Fruit fly (Drosophila melanogaster) whole organism, adult: ENCODE results near the gene Pburs.

Source experiments
- CG11617 ChIP-seq: fragments of 200-800 bp; sonication (Bioruptor generic); optimal IDR thresholded peaks from 2 replicates; lab custom pipeline; 2017; ENCODE audit warnings: mild to moderate bottlenecking, missing biosample characterization, missing genetic modification reagents, missing genetic modification characterization
- CG12768 ChIP-seq: fragments of 200-800 bp; sonication (Bioruptor generic); optimal IDR thresholded peaks from 2 replicates; lab custom pipeline; 2017; ENCODE audit warnings: missing biosample characterization, missing genetic modification characterization, mild to moderate bottlenecking, moderate library complexity, missing genetic modification reagents
- CG14711 ChIP-seq: fragments of 200-800 bp; sonication (Bioruptor generic); optimal IDR thresholded peaks from 2 replicates; lab custom pipeline; 2018; ENCODE audit warnings: missing biosample characterization, mild to moderate bottlenecking, missing genetic modification characterization, moderate library complexity
- CG1620 ChIP-seq: fragments of 200-800 bp; sonication (Bioruptor generic); optimal IDR thresholded peaks from 2 replicates; lab custom pipeline; 2016; ENCODE audit warnings: missing biosample characterization, missing genetic modification characterization
- CG33017 ChIP-seq: fragments of 200-800 bp; sonication (Bioruptor generic); optimal IDR thresholded peaks from 2 replicates; lab custom pipeline; 2018; ENCODE audit warnings: missing biosample characterization, mild to moderate bottlenecking, missing genetic modification characterization, moderate library complexity
- CG5204 ChIP-seq: fragments of 200-800 bp; sonication (Bioruptor generic); optimal IDR thresholded peaks from 2 replicates; lab custom pipeline; 2016; ENCODE audit warnings: missing biosample characterization, missing genetic modification characterization
- CG7045 ChIP-seq: fragments of 200-800 bp; sonication (Bioruptor generic); optimal IDR thresholded peaks from 2 replicates; lab custom pipeline; 2017; ENCODE audit warnings: missing biosample characterization, mild to moderate bottlenecking, missing genetic modification characterization
- CG7101 ChIP-seq: fragments of 200-800 bp; sonication (Bioruptor generic); optimal IDR thresholded peaks from 2 replicates; lab custom pipeline; 2018; ENCODE audit warnings: missing biosample characterization, mild to moderate bottlenecking, missing genetic modification characterization, moderate library complexity
- Clk ChIP-seq: fragments of 200-800 bp; sonication (Bioruptor generic); optimal IDR thresholded peaks from 2 replicates; lab custom pipeline; 2017; ENCODE audit warnings: missing biosample characterization, missing genetic modification characterization
- Crg-1 ChIP-seq: fragments of 200-800 bp; sonication (Bioruptor generic); optimal IDR thresholded peaks from 2 replicates; lab custom pipeline; 2016; ENCODE audit warnings: missing biosample characterization, missing genetic modification characterization
- Hr96 ChIP-seq: fragments of 200-800 bp; sonication (Bioruptor generic); optimal IDR thresholded peaks from 2 replicates; lab custom pipeline; 2016; ENCODE audit warnings: missing biosample characterization, missing genetic modification characterization
- Mnt ChIP-seq: fragments of 200-800 bp; sonication (Bioruptor generic); optimal IDR thresholded peaks from 2 replicates; lab custom pipeline; 2016; ENCODE audit warnings: missing biosample characterization, mild to moderate bottlenecking, missing genetic modification characterization
- bab1 ChIP-seq: fragments of 200-800 bp; sonication (Bioruptor generic); optimal IDR thresholded peaks from 3 replicates; lab custom pipeline; 2019; ENCODE audit warnings: missing biosample characterization, mild to moderate bottlenecking, missing genetic modification characterization, moderate library complexity
- cic ChIP-seq: fragments of 200-800 bp; sonication (Bioruptor generic); optimal IDR thresholded peaks from 2 replicates; lab custom pipeline; 2017; ENCODE audit warnings: missing biosample characterization, mild to moderate bottlenecking, missing genetic modification characterization, moderate library complexity
- cnc ChIP-seq, 2 experiments: fragments of >200 bp; optimal IDR thresholded peaks; 2 replicates each; lab custom pipeline; 2017
- kay ChIP-seq: fragments of 200-800 bp; sonication (Bioruptor generic); peaks from one replicate; lab custom pipeline; 2016; ENCODE audit warnings: missing biosample characterization, missing genetic modification characterization, borderline replicate concordance
- ovo ChIP-seq: fragments of 200-800 bp; sonication (Bioruptor generic); optimal IDR thresholded peaks from 2 replicates; lab custom pipeline; 2016; ENCODE audit warnings: missing biosample characterization, missing genetic modification characterization
- pad ChIP-seq: fragments of 200-800 bp; sonication (Bioruptor generic); optimal IDR thresholded peaks from 3 replicates; lab custom pipeline; 2017; ENCODE audit warnings: missing biosample characterization, missing genetic modification characterization, mild to moderate bottlenecking, moderate library complexity, missing genetic modification reagents
- tj ChIP-seq: fragments of 200-800 bp; sonication (Bioruptor generic); optimal IDR thresholded peaks from 3 replicates; lab custom pipeline; 2017; ENCODE audit warnings: missing biosample characterization, mild to moderate bottlenecking, missing genetic modification characterization, moderate library complexity
- toe ChIP-seq: fragments of 200-800 bp; sonication (Bioruptor generic); optimal IDR thresholded peaks from 2 replicates; lab custom pipeline; 2016; ENCODE audit warnings: missing biosample characterization, missing genetic modification characterization

Gene Pburs

DNA sequence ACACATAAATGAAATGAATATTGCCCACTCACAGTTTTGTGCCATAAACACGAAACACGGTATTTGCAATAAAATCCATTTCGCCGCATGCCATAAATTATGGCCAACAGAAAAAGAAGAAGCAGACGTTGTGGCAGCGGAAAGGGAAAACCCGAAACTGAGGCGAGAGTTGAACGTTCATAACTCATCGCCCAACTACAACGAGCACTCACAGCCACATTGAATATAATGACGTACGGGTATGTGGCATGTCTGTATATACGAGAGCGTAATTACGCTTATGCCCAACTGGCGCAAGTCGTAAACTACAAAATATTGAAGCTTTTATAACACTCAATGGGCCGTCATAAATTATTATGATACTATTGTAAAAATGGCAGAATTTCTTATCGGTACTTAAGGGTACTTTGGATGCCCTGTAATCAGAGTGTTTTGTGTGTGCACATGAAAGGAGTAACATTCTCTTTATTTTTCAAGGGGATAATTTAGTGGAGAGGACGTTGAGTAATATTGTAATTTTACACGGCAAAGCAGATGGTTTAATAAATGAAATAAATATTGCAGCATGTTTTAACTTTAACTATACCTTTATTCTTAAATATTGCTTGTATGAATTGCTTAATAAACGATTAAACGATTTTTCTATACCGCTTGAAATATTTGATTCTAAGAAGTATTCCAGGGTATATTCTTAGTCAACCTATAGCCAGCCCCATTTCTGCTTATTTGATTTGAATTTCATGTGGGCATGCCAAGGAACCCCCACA is 22.6 kb downstream of the Pburs start:
- peak; percentile 48 for TF ChIP-seq CG33017 (tag; lab: Kevin White, UChicago)
- no peak for TF ChIP-seq Mnt (GFP tag; lab: Kevin White, UChicago)
- TF ChIP-seq CG14711 (tag; lab: Kevin White, UChicago) = peak; percentile 36
- no peak for TF ChIP-seq cnc (optimal IDR thresholded peaks at IDR 0.05; lab: Kevin White, UChicago)
- TF ChIP-seq ovo (GFP tag; lab: Kevin White, UChicago) = no peak
- peak; percentile 35 for TF ChIP-seq CG7045 (GFP tag; lab: Kevin White, UChicago)
- TF ChIP-seq CG11617 (GFP tag; lab: Kevin White, UChicago) = peak; percentile 61
- TF ChIP-seq pad (GFP tag; lab: Kevin White, UChicago) = peak; percentile 43
- TF ChIP-seq Crg-1 (GFP tag; lab: Kevin White, UChicago) = no peak
- TF ChIP-seq Clk (GFP tag; lab: Kevin White, UChicago) = peak; percentile 24
- peak; percentile 58 for TF ChIP-seq cic (GFP tag; lab: Kevin White, UChicago)
- peak; percentile 35 for TF ChIP-seq CG5204
- peak; percentile 41 for TF ChIP-seq Hr96 (GFP tag; lab: Kevin White, UChicago)
- peak; percentile 7 for TF ChIP-seq toe (GFP tag; lab: Kevin White, UChicago)
- peak; percentile 11 for TF ChIP-seq bab1 (GFP tag; lab: Kevin White, UChicago)
- peak; percentile 59 for TF ChIP-seq CG7101
- no peak for TF ChIP-seq CG12768 (GFP tag; lab: Kevin White, UChicago)
- TF ChIP-seq CG1620 (GFP tag; lab: Kevin White, UChicago) = no peak
- peak; percentile 60 for TF ChIP-seq tj
- no peak for TF ChIP-seq kay

DNA sequence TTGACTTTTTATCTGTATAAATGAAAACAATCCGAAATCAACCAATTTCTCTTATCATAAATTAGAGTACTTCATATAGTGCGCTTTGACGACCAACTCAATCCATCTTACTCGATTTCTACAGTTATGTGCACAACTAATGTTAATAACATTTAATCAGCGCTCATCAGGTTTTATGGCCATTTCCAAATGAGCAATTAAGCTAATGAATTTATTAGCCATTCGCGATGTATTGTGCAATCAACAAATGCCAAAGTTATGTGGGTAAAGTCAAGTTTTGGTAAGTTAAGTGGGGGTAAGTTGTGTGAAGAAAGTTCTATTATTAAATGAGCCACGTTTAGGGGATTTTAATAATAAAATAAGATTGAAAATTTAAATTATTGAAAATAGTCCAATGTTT is 23.6 kb downstream of the Pburs start:
- TF ChIP-seq kay (peak; percentile 62), pad (GFP tag; lab: Kevin White, UChicago) (no peak)

DNA sequence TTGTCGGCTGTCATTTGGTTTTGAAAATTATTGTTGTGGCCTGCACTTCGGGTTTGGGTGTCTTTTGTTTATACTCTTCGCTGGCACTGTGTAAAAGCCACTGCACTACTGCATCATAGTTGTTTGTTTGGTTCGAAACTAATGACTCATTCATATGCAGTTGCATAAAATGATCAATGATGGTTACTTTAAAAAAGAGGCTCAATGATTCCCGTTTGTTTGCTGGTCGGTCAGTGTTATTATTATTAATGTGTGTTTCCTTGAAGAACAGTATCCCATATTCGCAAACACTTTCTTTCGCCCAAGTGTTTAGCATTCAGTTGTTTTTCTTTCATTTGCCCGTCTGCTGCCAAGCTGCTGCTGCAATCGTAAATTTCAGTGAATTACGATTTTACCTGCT is 28.7 kb downstream of the Pburs start:
- TF ChIP-seq CG33017 (tag; lab: Kevin White, UChicago) (no peak), CG11617 (GFP tag; lab: Kevin White, UChicago) (no peak), CG5204 (no peak), bab1 (GFP tag; lab: Kevin White, UChicago) (no peak), Hr96 (GFP tag; lab: Kevin White, UChicago) (no peak), CG7045 (GFP tag; lab: Kevin White, UChicago) (no peak), tj (no peak), CG1620 (GFP tag; lab: Kevin White, UChicago) (no peak)

DNA sequence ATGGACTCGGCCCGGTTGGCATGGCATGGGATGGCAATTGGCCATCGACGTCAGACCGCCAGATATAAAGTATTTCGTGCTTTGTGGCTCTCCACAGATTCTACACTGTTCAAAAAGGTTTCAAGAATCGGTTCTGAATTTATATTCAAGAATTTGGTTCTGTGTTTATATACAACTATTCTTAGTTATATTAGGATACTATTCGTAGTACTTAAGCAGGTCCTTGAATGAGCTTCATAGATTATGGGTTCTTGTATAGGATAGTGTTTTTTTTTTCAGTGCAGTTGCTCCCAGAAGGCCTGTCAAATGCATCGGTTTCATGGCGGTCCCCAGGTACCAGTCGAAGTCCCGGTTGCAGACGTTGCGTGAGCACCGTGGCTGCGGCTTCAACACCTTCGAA is 30.6 kb downstream of the Pburs start:
- TF ChIP-seq CG14711 (tag; lab: Kevin White, UChicago) = no peak
- no peak for TF ChIP-seq CG1620 (GFP tag; lab: Kevin White, UChicago)
- TF ChIP-seq cic (GFP tag; lab: Kevin White, UChicago) = no peak
- TF ChIP-seq CG7045 (GFP tag; lab: Kevin White, UChicago) = no peak
- TF ChIP-seq CG5204 = no peak
- no peak for TF ChIP-seq kay
- TF ChIP-seq CG12768 (GFP tag; lab: Kevin White, UChicago) = no peak
- TF ChIP-seq CG11617 (GFP tag; lab: Kevin White, UChicago) = no peak
- no peak for TF ChIP-seq cnc (optimal IDR thresholded peaks at IDR 0.05; lab: Kevin White, UChicago)
- TF ChIP-seq bab1 (GFP tag; lab: Kevin White, UChicago) = no peak
- no peak for TF ChIP-seq CG33017 (tag; lab: Kevin White, UChicago)
- TF ChIP-seq Mnt (GFP tag; lab: Kevin White, UChicago) = no peak
- no peak for TF ChIP-seq Hr96 (GFP tag; lab: Kevin White, UChicago)
- no peak for TF ChIP-seq pad (GFP tag; lab: Kevin White, UChicago)
- TF ChIP-seq tj = no peak
- no peak for TF ChIP-seq ovo (GFP tag; lab: Kevin White, UChicago)
- TF ChIP-seq CG7101 = no peak

DNA sequence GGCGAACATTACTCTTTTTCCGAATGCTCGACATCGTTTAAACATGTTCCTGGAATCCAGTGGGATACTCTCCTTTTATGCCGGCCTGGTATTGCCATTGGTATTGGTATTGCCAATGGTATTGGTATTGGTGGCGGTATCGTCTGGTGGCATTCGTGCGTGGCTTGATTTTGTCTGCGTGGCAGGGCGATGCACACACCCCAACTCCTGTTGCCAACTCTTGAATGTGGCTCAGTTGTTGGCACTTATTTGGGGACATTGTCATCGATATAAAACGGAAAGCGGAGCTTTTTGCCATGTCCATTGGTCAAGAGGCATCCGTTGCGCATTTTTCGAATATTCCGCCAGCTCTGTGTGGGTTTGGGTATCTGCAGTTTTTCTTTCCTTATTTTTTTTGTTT is 35.2 kb downstream of the Pburs start:
- TF ChIP-seq tj (no peak), Crg-1 (GFP tag; lab: Kevin White, UChicago) (no peak), Mnt (GFP tag; lab: Kevin White, UChicago) (no peak), toe (GFP tag; lab: Kevin White, UChicago) (no peak)

DNA sequence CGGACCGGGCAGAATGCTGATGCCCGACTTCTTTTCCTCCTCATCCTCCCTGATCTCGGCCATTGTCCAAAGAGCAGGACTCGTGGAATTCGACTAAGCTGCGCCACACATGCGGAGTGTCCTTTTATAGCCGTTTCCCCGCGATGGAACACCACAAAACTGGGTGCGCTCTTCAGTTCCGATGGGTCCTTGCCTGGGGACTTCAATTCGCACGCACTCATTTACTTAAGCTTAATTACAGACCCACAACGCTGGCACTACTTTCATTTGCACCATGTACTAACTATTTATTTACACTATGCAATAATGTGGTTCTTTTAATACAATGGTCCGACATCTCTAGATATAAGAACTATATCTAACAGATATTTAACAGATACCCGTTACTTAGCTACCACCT is 36.1 kb downstream of the Pburs start, which contains the start of gene ppk:
Gene ppk, minus strand, starts transcription at position 101 of the 400 bp plus-strand sequence.
- TF ChIP-seq cnc (optimal IDR thresholded peaks at IDR 0.05; lab: Kevin White, UChicago) (no peak), CG5204 (no peak), tj (no peak)
